Worm (Caenorhabditis elegans): ENCODE measurements around the gene cdk-1.
A peak's percentile ranks its signal among the peaks of the same experiment; 100 is the strongest.

Gene cdk-1

ce11 chrIII:9703747-9704605 lies 43.3 kb upstream of the cdk-1 start:
- TF ChIP-seq tbx-2 (tag; optimal IDR thresholded peaks at IDR 0.05) (peak; percentile 40), ama-1 (optimal IDR thresholded peaks at IDR 0.05) (peak; percentile 3), nhr-23 (tag; optimal IDR thresholded peaks at IDR 0.05) (peak; percentile 45), elt-2 (tag; optimal IDR thresholded peaks at IDR 0.05) (peak; percentile 12), nhr-76 (tag; optimal IDR thresholded peaks at IDR 0.05) (no peak), lsy-12 (tag; optimal IDR thresholded peaks at IDR 0.05) (no peak), fkh-10 (GFP tag; optimal IDR thresholded peaks at IDR 0.05) (no peak), skn-1 (tag; optimal IDR thresholded peaks at IDR 0.05) (no peak), mdl-1 (tag; optimal IDR thresholded peaks at IDR 0.05) (peak; percentile 33), jun-1 (tag; optimal IDR thresholded peaks at IDR 0.05) (peak; percentile 2), nhr-43 (tag; optimal IDR thresholded peaks at IDR 0.05; ENCODE audit: poor library complexity, severe bottlenecking) (no peak), nfya-1 (tag; optimal IDR thresholded peaks at IDR 0.05; ENCODE audit: insufficient read depth) (peak; percentile 23), egl-27 (tag; optimal IDR thresholded peaks at IDR 0.05) (no peak), zag-1 (tag; optimal IDR thresholded peaks at IDR 0.05) (peak; percentile 20), elt-1 (tag; optimal IDR thresholded peaks at IDR 0.05) (no peak), hmg-11 (tag; optimal IDR thresholded peaks at IDR 0.05) (peak; percentile 49), ceh-82 (tag; optimal IDR thresholded peaks at IDR 0.05) (peak; percentile 37), elt-3 (tag; optimal IDR thresholded peaks at IDR 0.05) (no peak), pha-4 (tag; optimal IDR thresholded peaks at IDR 0.05) (peak; percentile 40), lin-39 (tag; optimal IDR thresholded peaks at IDR 0.05) (peak; percentile 75), ceh-16 (tag; optimal IDR thresholded peaks at IDR 0.05) (no peak), nhr-12 (tag; optimal IDR thresholded peaks at IDR 0.05) (no peak), snpc-4 (tag; optimal IDR thresholded peaks at IDR 0.05) (peak; percentile 3), daf-12 (tag; optimal IDR thresholded peaks at IDR 0.05) (no peak), nhr-11 (tag; optimal IDR thresholded peaks at IDR 0.05) (no peak)

ce11 chrIII:9704606-9704938 lies 42.7 kb upstream of the cdk-1 start:
- TF ChIP-seq ztf-11 (tag; optimal IDR thresholded peaks at IDR 0.05) (no peak), unc-39 (tag; optimal IDR thresholded peaks at IDR 0.05) (no peak), hmg-11 (tag; optimal IDR thresholded peaks at IDR 0.05) (no peak), sea-2 (GFP tag; optimal IDR thresholded peaks at IDR 0.05) (no peak), nhr-67 (tag; optimal IDR thresholded peaks at IDR 0.05) (no peak), elt-3 (tag; optimal IDR thresholded peaks at IDR 0.05) (no peak), R02D3.7 (tag; optimal IDR thresholded peaks at IDR 0.05) (no peak), nfya-1 (tag; optimal IDR thresholded peaks at IDR 0.05; ENCODE audit: insufficient read depth) (peak; percentile 22)

ce11 chrIII:9705157-9705905 lies 41.9 kb upstream of the cdk-1 start:
- no peak for TF ChIP-seq hmg-11 (tag; optimal IDR thresholded peaks at IDR 0.05)
- peak; percentile 18 for TF ChIP-seq egl-5 (tag; optimal IDR thresholded peaks at IDR 0.05)
- no peak for TF ChIP-seq egl-27 (tag; optimal IDR thresholded peaks at IDR 0.05)
- peak; percentile 41 for TF ChIP-seq lin-39 (tag; optimal IDR thresholded peaks at IDR 0.05)

ce11 chrIII:9711163-9711562 lies 36.1 kb upstream of the cdk-1 start:
- TF ChIP-seq lsy-12 (tag; optimal IDR thresholded peaks at IDR 0.05) (no peak), zag-1 (tag; optimal IDR thresholded peaks at IDR 0.05) (no peak), daf-12 (tag; optimal IDR thresholded peaks at IDR 0.05) (no peak), skn-1 (tag; optimal IDR thresholded peaks at IDR 0.05) (no peak)

- no peak for TF ChIP-seq eor-1 (tag; optimal IDR thresholded peaks at IDR 0.05)
- no peak for TF ChIP-seq ztf-11 (tag; optimal IDR thresholded peaks at IDR 0.05)
- no peak for TF ChIP-seq ceh-9 (tag; optimal IDR thresholded peaks at IDR 0.05)
- no peak for TF ChIP-seq daf-12 (tag; optimal IDR thresholded peaks at IDR 0.05)
- no peak for TF ChIP-seq lin-15B (tag; optimal IDR thresholded peaks at IDR 0.05)
- TF ChIP-seq ceh-28 (tag; optimal IDR thresholded peaks at IDR 0.05), result no peak
- TF ChIP-seq elt-2 (tag; optimal IDR thresholded peaks at IDR 0.05), result no peak
- no peak for TF ChIP-seq aly-2 (tag; optimal IDR thresholded peaks at IDR 0.05)
- TF ChIP-seq nhr-28 (tag; optimal IDR thresholded peaks at IDR 0.05), result no peak
- TF ChIP-seq nhr-76 (tag; optimal IDR thresholded peaks at IDR 0.05), result no peak
- TF ChIP-seq egl-5 (tag; optimal IDR thresholded peaks at IDR 0.05), result no peak
- TF ChIP-seq nhr-12 (tag; optimal IDR thresholded peaks at IDR 0.05), result no peak
- TF ChIP-seq ceh-16 (tag; optimal IDR thresholded peaks at IDR 0.05), result no peak
- no peak for TF ChIP-seq nhr-23 (tag; optimal IDR thresholded peaks at IDR 0.05)
- no peak for TF ChIP-seq unc-62 (GFP tag; optimal IDR thresholded peaks at IDR 0.05)
Observed at ce11 chrIII:9713182-9713581, 34.1 kb upstream of the cdk-1 start.
